Worm (Caenorhabditis elegans): ENCODE data around the gene nphp-4.

Gene nphp-4

DNA sequence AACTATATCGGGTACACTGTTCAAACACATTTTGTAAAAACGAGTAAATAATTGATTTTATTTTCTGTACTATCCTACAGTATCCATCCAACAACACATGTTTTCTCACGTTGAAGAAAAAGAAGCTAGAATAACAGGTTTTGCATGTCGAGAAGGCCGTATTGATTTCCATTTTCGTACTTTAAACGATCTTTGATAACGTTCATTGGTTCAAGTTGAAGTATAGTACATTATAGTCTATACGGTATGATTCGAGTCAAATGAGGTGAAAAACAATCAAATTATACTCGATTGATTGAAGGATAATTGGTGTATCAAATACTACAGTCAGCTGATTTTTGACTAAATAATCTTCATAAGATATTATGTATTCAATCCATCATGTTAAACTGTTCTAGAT is 43.0 kb downstream of the nphp-4 start (continued):
- TF ChIP-seq R02D3.7 (tag; optimal IDR thresholded peaks at IDR 0.05), result no peak
- no peak for TF ChIP-seq nhr-10 (tag; optimal IDR thresholded peaks at IDR 0.05)
- TF ChIP-seq ztf-7 (tag; optimal IDR thresholded peaks at IDR 0.05), result no peak
- TF ChIP-seq daf-8 (GFP tag; IDR thresholded peaks at IDR 0.05), result no peak
- no peak for TF ChIP-seq unc-62 (GFP tag; optimal IDR thresholded peaks at IDR 0.05 in 1 of 2)
- no peak for TF ChIP-seq unc-62 (tag; optimal IDR thresholded peaks at IDR 0.05)
- TF ChIP-seq skn-1 (tag; optimal IDR thresholded peaks at IDR 0.05), result no peak
- no peak for TF ChIP-seq F10B5.3 (tag; optimal IDR thresholded peaks at IDR 0.05)
- no peak for TF ChIP-seq mdt-29 (GFP tag; IDR thresholded peaks at IDR 0.05)
- TF ChIP-seq arid-1 (GFP tag; conservative IDR thresholded peaks at IDR 0.05), result no peak
- TF ChIP-seq D1046.2 (GFP tag; IDR thresholded peaks at IDR 0.05), result no peak

DNA sequence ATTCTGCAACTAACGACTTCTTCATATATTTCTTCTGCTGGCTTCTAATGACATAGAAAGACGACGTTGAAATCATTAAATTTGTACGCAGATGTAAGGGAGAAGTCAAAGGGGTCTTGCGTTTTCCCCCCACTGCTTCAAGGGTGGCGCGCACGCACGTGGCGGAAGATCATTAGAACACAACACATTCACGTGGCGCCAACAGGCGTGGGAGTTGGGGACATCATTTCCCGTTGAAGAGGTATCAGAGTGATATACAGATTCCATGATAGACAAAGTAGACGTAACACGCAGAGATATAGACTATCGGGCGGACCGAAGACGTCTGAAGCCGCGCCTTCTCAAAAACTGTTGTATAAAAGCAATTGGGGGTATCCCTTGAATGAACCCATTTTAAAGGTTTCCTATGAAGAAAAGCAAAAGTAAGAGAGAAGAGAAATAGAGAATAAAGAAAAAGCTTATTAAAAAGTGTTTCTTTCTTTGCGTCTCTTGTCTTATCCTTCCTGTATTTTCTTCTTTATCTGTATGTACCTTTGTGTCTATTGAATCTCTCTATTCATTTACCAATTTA is 44.2 kb downstream of the nphp-4 start:
- TF ChIP-seq F37D6.2 (tag; optimal IDR thresholded peaks at IDR 0.05) (no peak), jun-1 (tag; optimal IDR thresholded peaks at IDR 0.05) (peak; percentile 49), tra-1 (GFP tag; IDR thresholded peaks at IDR 0.05) (peak; percentile 74), nhr-76 (tag; optimal IDR thresholded peaks at IDR 0.05) (no peak), mep-1 (tag; optimal IDR thresholded peaks at IDR 0.05) (peak; percentile 49), skn-1 (tag; optimal IDR thresholded peaks at IDR 0.05) (no peak), mxl-3 (GFP tag; optimal IDR thresholded peaks at IDR 0.05) (peak; percentile 99), daf-19 (GFP tag; conservative IDR thresholded peaks at IDR 0.05) (no peak), nhr-48 (tag; optimal IDR thresholded peaks at IDR 0.05) (peak; percentile 99), zfp-2 (tag; optimal IDR thresholded peaks at IDR 0.05) (no peak), nhr-28 (tag; optimal IDR thresholded peaks at IDR 0.05) (peak; percentile 32), nhr-41 (GFP tag; IDR thresholded peaks at IDR 0.05) (peak; percentile 44; the same call in 1 of the 2 replicates), nhr-102 (tag; optimal IDR thresholded peaks at IDR 0.05) (peak; percentile 84), daf-16 (GFP tag; optimal IDR thresholded peaks at IDR 0.05) (no peak), daf-16 (tag; optimal IDR thresholded peaks at IDR 0.05) (no peak), dmd-8 (GFP tag; IDR thresholded peaks at IDR 0.05) (no peak), dmd-6 (GFP tag; IDR thresholded peaks at IDR 0.05) (peak; percentile 82), nhr-25 (tag; optimal IDR thresholded peaks at IDR 0.05; ENCODE audit: borderline replicate concordance, insufficient read depth) (peak; percentile 72), rbr-2 (tag; optimal IDR thresholded peaks at IDR 0.05) (peak; percentile 30), unc-62 (GFP tag; optimal IDR thresholded peaks at IDR 0.05 in 1 of 2) (peak in 1 of 2 experiments; percentile 93), unc-62 (tag; optimal IDR thresholded peaks at IDR 0.05) (no peak), lin-29 (GFP tag; IDR thresholded peaks at IDR 0.05) (peak; percentile 63; the same call in 1 of the 2 replicates), pha-4 (GFP tag; IDR thresholded peaks at IDR 0.05) (no peak), pha-4 (tag; optimal IDR thresholded peaks at IDR 0.05) (no peak), cey-2 (tag; optimal IDR thresholded peaks at IDR 0.05; ENCODE audit: borderline replicate concordance, insufficient read depth) (peak; percentile 96), mdt-29 (GFP tag; IDR thresholded peaks at IDR 0.05) (no peak), hlh-30 (tag; optimal IDR thresholded peaks at IDR 0.05; ENCODE audit: insufficient read depth) (peak; percentile 82), hmg-1.1 (GFP tag; IDR thresholded peaks at IDR 0.05) (0 out of 2 replicates have a peak, but pooled peaks have one; percentile 34), mdl-1 (tag; optimal IDR thresholded peaks at IDR 0.05) (peak; percentile 88 to 92), lin-38 (GFP tag; IDR thresholded peaks at IDR 0.05) (peak; percentile 37; the same call in 1 of the 2 replicates), nhr-111 (GFP tag; optimal IDR thresholded peaks at IDR 0.05) (no peak), nhr-11 (tag; optimal IDR thresholded peaks at IDR 0.05) (peak; percentile 27), madf-5 (GFP tag; IDR thresholded peaks at IDR 0.05) (no peak), ceh-20 (GFP tag; IDR thresholded peaks at IDR 0.05) (peak; percentile 65; the same call in 1 of the 2 replicates), gei-8 (GFP tag; optimal IDR thresholded peaks at IDR 0.05) (peak; percentile 11), lsy-2 (tag; optimal IDR thresholded peaks at IDR 0.05) (peak in 1 of 2 experiments; percentile 67), hlh-11 (tag; optimal IDR thresholded peaks at IDR 0.05) (peak; percentile 94), spr-1 (tag; optimal IDR thresholded peaks at IDR 0.05) (peak; percentile 84), T26A8.4 (GFP tag; IDR thresholded peaks at IDR 0.05) (peak; percentile 59), ctbp-1 (GFP tag; IDR thresholded peaks at IDR 0.05) (peak; percentile 74), nhr-10 (tag; optimal IDR thresholded peaks at IDR 0.05) (peak; percentile 28), ZK546.5 (tag; optimal IDR thresholded peaks at IDR 0.05) (no peak)
